Worm (Caenorhabditis elegans) whole organism, mixed stage, embryonic: ENCODE measurements around the gene sir-2.3.

Experiments
- lin-13 ChIP-seq: fragments of 150-350 bp; optimal IDR thresholded peaks from 2 replicates; lab custom pipeline; 2014; ENCODE audit warnings: missing biosample characterization, missing genetic modification characterization
- nhr-12 ChIP-seq: fragments of 150-350 bp; optimal IDR thresholded peaks from 2 replicates; lab custom pipeline; 2014; ENCODE audit warnings: missing biosample characterization, missing genetic modification characterization
- nhr-2 ChIP-seq: fragments of 150-350 bp; optimal IDR thresholded peaks from 2 replicates; lab custom pipeline; 2014; ENCODE audit warnings: missing biosample characterization, missing genetic modification characterization
- nhr-237 ChIP-seq: fragments of 150-350 bp; optimal IDR thresholded peaks from 2 replicates; lab custom pipeline; 2014; ENCODE audit warnings: missing biosample characterization, missing genetic modification characterization
- pha-4 ChIP-seq: fragments of 150-350 bp; optimal IDR thresholded peaks from 2 replicates; lab custom pipeline; 2018; ENCODE audit warnings: missing biosample characterization, missing genetic modification reagents, missing genetic modification characterization
- sem-2 ChIP-seq: fragments of 200-800 bp; sonication (Bioruptor generic); optimal IDR thresholded peaks from 2 replicates; lab custom pipeline; 2018; ENCODE audit warnings: mild to moderate bottlenecking, missing genetic modification characterization, missing compliant biosample characterization
- tbx-8 ChIP-seq: fragments of 200-800 bp; sonication (Bioruptor generic); optimal IDR thresholded peaks from 2 replicates; lab custom pipeline; 2018; ENCODE audit warnings: mild to moderate bottlenecking, missing genetic modification characterization, moderate library complexity, missing compliant biosample characterization
- unc-39 ChIP-seq: fragments of 150-350 bp; optimal IDR thresholded peaks from 2 replicates; lab custom pipeline; 2014; ENCODE audit warnings: missing biosample characterization, missing genetic modification characterization
- unc-62 ChIP-seq: fragments of 150-350 bp; optimal IDR thresholded peaks from 2 replicates; lab custom pipeline; 2014; ENCODE audit warnings: missing biosample characterization, missing genetic modification reagents, missing genetic modification characterization
- ztf-11 ChIP-seq: fragments of 150-350 bp; optimal IDR thresholded peaks from 2 replicates; lab custom pipeline; 2014; ENCODE audit warnings: missing biosample characterization, missing genetic modification characterization

DNA sequence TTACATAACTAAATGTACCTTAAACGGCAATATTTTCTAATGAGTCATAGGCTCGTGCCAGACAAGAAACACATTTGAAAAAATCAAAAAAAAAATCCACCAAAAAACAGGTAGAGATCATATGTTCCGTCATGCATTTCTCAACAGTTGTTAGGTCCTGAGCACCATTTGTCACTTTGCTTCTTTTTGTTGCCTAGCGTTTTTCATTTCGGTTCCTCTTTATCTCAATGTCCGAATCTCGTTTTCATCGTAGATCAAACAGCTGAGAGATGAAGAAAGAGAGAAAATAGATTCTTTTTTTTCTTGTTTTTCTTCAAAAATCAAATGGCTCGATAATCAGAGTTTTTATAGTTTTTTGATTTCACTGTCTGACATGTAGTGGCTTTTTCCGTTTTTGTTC, 9.5 kb downstream of the sir-2.3 start:
- TF ChIP-seq nhr-12 (tag; lab: Kevin White, UChicago) = no peak
- peak; percentile 6 for TF ChIP-seq unc-62 (GFP tag; lab: Kevin White, UChicago)
- TF ChIP-seq ztf-11 (tag; lab: Kevin White, UChicago) = no peak
- no peak for TF ChIP-seq nhr-237
- TF ChIP-seq lin-13 (tag; lab: Kevin White, UChicago) = no peak
- no peak for TF ChIP-seq unc-39 (tag; lab: Kevin White, UChicago)
- TF ChIP-seq sem-2 = no peak
- no peak for TF ChIP-seq tbx-8 (GFP tag; lab: Kevin White, UChicago)
- TF ChIP-seq nhr-2 = no peak
- no peak for TF ChIP-seq pha-4 (tag; lab: Kevin White, UChicago)
